Worm (Caenorhabditis elegans) whole organism, early embryonic: Measurements from ENCODE around the gene F10E9.1.

Experiments used
- F13C5.2 ChIP-seq: sonication (generic microtip); optimal IDR thresholded peaks from 2 replicates; lab custom pipeline; 2017; ENCODE audit warnings: mild to moderate bottlenecking, missing genetic modification characterization, inconsistent platforms, missing compliant biosample characterization
- ama-1 ChIP-seq: fragments of 150-350 bp; optimal IDR thresholded peaks from 2 replicates; lab custom pipeline; 2014
- ets-7 ChIP-seq: sonication (generic microtip); optimal IDR thresholded peaks from 2 replicates; lab custom pipeline; 2016; ENCODE audit warnings: missing genotype, missing genetic modification characterization, missing compliant biosample characterization
- hmbx-1 ChIP-seq: sonication (generic microtip); optimal IDR thresholded peaks from 2 replicates; lab custom pipeline; 2016; ENCODE audit warnings: mild to moderate bottlenecking, missing genetic modification characterization, missing compliant biosample characterization
- scrt-1 ChIP-seq: fragments of 200-800 bp; sonication (Bioruptor generic); IDR thresholded peaks from 2 replicates; pipeline ENCODE4 v1.3.6; 2022; ENCODE audit warnings: missing genetic modification characterization, missing compliant biosample characterization

DNA sequence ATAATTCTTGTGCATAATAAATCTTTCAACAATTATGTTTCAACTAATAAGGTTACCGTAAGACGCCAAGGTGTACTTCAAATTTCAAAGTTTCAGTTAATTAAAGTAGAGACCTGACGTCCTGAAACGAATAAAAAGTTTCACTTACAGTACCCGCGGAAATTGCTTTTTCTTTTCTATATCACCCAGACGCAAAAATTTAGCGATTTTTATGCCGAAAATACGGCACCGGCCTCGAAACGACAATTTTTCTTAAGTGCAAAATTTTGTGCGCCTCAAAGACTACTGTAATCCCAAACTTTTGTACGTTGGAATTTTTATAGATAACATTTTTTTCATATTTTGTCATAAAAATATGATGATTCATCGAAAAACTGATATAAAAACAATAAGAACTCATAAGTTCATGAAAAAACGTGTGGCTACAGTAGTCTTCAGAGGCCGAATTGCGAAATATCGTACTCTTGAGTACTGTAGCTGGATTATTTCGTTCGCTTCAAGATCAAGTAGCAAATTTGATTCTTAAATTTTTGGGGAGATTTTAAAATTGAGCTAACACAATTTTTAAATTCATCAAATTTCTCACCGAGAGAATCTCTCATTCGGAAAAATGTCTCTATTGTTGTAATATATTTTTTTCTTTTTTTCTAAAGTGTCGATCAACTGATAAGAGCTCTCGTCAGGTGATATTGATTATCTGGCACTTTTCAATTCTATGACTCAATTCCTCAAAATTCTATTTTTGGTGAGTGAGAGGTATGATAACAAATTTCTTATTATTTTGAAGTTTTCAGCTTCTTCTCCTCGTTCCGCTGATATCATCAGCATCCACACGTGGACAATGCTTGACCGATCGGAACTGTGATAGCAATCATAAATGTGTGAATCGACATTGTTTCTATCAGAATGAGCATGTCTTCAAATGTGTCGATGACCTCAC is 2.9 kb downstream of the F10E9.1 start, which contains the start of gene ZC262.13:
- no peak for TF ChIP-seq ama-1 (lab: Kevin White, UChicago)
- TF ChIP-seq ets-7 (tag; lab: Kevin White, UChicago), result no peak
- no peak for TF ChIP-seq scrt-1 (GFP tag; lab: Robert Waterston, UW)
- no peak for TF ChIP-seq hmbx-1 (tag; lab: Kevin White, UChicago)
- TF ChIP-seq F13C5.2, result no peak
